Worm (Caenorhabditis elegans): ENCODE results near the gene dnj-22.

ce11 chrV:8495106-8495505 is 33.2 kb upstream of the dnj-22 start:
- TF ChIP-seq mab-5 (tag; optimal IDR thresholded peaks at IDR 0.05) (no peak), egl-27 (tag; optimal IDR thresholded peaks at IDR 0.05) (no peak), unc-62 (GFP tag; optimal IDR thresholded peaks at IDR 0.05) (no peak), dmd-4 (tag; optimal IDR thresholded peaks at IDR 0.05) (no peak), ceh-82 (tag; optimal IDR thresholded peaks at IDR 0.05) (no peak), ZK546.5 (tag; optimal IDR thresholded peaks at IDR 0.05) (no peak), ztf-1 (GFP tag; conservative IDR thresholded peaks at IDR 0.05) (no peak), lsy-2 (tag; optimal IDR thresholded peaks at IDR 0.05) (no peak)
